Worm (Caenorhabditis elegans): ENCODE results near the gene ZK1290.7.

DNA sequence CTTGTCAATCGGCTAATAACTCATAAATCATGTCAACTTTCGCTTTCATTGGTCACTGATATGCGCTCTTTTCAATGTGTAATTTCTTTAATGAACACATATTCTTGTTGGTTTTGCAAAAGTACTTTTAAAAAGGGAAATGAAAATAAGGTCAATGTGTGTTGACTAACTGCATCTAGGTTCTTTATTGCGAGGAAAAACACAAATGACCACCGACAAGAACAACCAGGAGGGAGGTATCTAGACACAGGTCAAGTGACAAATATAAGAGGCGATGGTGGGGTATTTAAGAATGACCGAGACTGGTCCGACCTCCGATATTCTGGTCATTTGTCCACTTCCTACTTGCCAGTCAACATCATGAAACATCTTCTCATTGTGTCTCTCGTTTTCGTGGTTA is 29.3 kb downstream of the ZK1290.7 start, which contains the start of gene spi-1:
- TF ChIP-seq mls-2 (tag; optimal IDR thresholded peaks at IDR 0.05), result no peak
- TF ChIP-seq unc-39 (tag; optimal IDR thresholded peaks at IDR 0.05), result no peak
- no peak for TF ChIP-seq mep-1 (tag; optimal IDR thresholded peaks at IDR 0.05)
- TF ChIP-seq ceh-39 (tag; optimal IDR thresholded peaks at IDR 0.05), result no peak
- TF ChIP-seq snpc-4 (tag; optimal IDR thresholded peaks at IDR 0.05), result no peak
- TF ChIP-seq unc-62 (GFP tag; optimal IDR thresholded peaks at IDR 0.05), result no peak
- no peak for TF ChIP-seq nhr-28 (tag; optimal IDR thresholded peaks at IDR 0.05)
- no peak for TF ChIP-seq sptf-1 (tag; optimal IDR thresholded peaks at IDR 0.05)
- no peak for TF ChIP-seq ceh-83 (GFP tag; optimal IDR thresholded peaks at IDR 0.05)
- TF ChIP-seq sem-2 (GFP tag; optimal IDR thresholded peaks at IDR 0.05), result no peak
- TF ChIP-seq nhr-12 (tag; optimal IDR thresholded peaks at IDR 0.05), result no peak
- TF ChIP-seq ztf-11 (tag; optimal IDR thresholded peaks at IDR 0.05), result no peak
- TF ChIP-seq nhr-237 (tag; optimal IDR thresholded peaks at IDR 0.05), result no peak
- no peak for TF ChIP-seq pha-4 (tag; optimal IDR thresholded peaks at IDR 0.05)
